Worm (Caenorhabditis elegans): ENCODE data around the gene str-170.

Gene str-170

DNA sequence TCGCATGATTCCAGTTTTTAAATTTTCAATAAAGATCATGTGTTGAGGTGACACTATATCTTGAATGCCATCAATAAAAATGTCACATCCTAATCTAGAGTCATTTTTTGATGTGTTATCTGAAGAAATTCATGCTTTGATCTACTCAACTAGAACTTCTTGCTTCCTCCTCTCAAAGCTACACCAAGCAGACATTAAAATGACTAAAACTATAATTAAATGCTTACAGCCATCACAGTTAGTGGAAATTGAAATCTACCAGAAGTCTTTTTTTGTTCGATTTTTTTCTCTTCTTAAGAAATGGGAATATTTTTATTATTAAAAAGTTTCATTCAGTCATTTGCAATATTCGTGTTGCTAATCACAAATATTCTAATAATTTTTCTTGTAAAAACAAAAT is 40.6 kb downstream of the str-170 start, which contains the start of gene str-158:
TSS of gene str-158 (plus strand) at position 301 of the 400 bp plus-strand sequence.
- TF ChIP-seq tbx-9 (tag; optimal IDR thresholded peaks at IDR 0.05; ENCODE audit: borderline replicate concordance) (no peak), snpc-3.4 (tag; optimal IDR thresholded peaks at IDR 0.05) (no peak)

DNA sequence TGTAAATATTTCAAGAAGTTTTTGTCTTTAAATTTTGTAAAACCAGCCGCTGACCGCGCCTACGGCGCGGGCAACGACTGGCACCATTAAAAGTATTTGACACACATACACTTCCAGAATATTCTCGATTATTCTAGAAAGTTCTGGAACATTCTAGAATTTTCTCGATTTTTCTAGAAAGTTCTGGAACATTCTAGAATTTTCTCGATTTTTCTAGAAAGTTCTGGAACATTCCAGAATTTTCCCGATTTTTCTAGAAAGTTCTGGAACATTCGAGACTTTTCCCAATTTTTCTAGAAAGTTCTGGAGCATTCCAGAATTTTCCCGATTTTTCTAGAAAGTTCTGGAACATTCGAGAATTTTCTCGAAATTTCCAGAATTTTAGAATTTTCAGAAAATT is 43.4 kb downstream of the str-170 start:
- TF ChIP-seq hsf-1 (GFP tag; IDR thresholded peaks at IDR 0.05) (peak; percentile 97), ceh-40 (GFP tag; IDR thresholded peaks at IDR 0.05) (peak; percentile 85; the same call in 1 of the 2 replicates)
